Fruit fly (Drosophila melanogaster) whole organism, embryonic: Measurements from ENCODE around the gene CG31882.

Experiments used
- Abd-B ChIP-seq: fragments of 200-800 bp; sonication (Bioruptor generic); optimal IDR thresholded peaks from 2 replicates; lab custom pipeline; 2018; ENCODE audit warnings: missing biosample characterization, mild to moderate bottlenecking, missing genetic modification characterization, moderate library complexity
- CG10462 ChIP-seq: fragments of 200-800 bp; sonication (Bioruptor generic); optimal IDR thresholded peaks from 2 replicates; lab custom pipeline; 2016; ENCODE audit warnings: missing biosample characterization, missing genetic modification characterization
- CG12155 ChIP-seq: fragments of 200-800 bp; sonication (Bioruptor generic); optimal IDR thresholded peaks from 3 replicates; lab custom pipeline; 2016; ENCODE audit warnings: missing biosample characterization, missing genetic modification characterization
- CG12744 ChIP-seq: fragments of 200-800 bp; sonication (Bioruptor generic); optimal IDR thresholded peaks from 2 replicates; lab custom pipeline; 2016; ENCODE audit warnings: missing biosample characterization, missing genetic modification characterization
- CG13775 ChIP-seq: fragments of 200-800 bp; sonication (Bioruptor generic); optimal IDR thresholded peaks from 3 replicates; lab custom pipeline; 2017; ENCODE audit warnings: missing biosample characterization, mild to moderate bottlenecking, missing genetic modification characterization
- CG14965 ChIP-seq: fragments of 200-800 bp; sonication (Bioruptor generic); optimal IDR thresholded peaks from 2 replicates; lab custom pipeline; 2016; ENCODE audit warnings: missing biosample characterization, missing genetic modification characterization, borderline replicate concordance
- CG1647 ChIP-seq: fragments of 200-800 bp; sonication (Bioruptor generic); optimal IDR thresholded peaks from 3 replicates; lab custom pipeline; 2016; ENCODE audit warnings: missing biosample characterization, missing genetic modification characterization
- CG17385 ChIP-seq: fragments of 200-800 bp; sonication (Bioruptor generic); optimal IDR thresholded peaks from 3 replicates; lab custom pipeline; 2018; ENCODE audit warnings: missing biosample characterization, mild to moderate bottlenecking, missing genetic modification characterization
- CG17612 ChIP-seq: fragments of 200-800 bp; sonication (Bioruptor generic); IDR thresholded peaks from 2 replicates; pipeline ENCODE4 v1.3.6; 2022; ENCODE audit warnings: missing biosample characterization, missing genetic modification characterization
- CG17829 ChIP-seq: fragments of 200-800 bp; optimal IDR thresholded peaks from 2 replicates; lab custom pipeline; 2019; ENCODE audit warnings: missing biosample characterization, mild to moderate bottlenecking, missing genetic modification characterization, moderate library complexity
- CG2678 ChIP-seq: fragments of 200-800 bp; sonication (Bioruptor generic); optimal IDR thresholded peaks from 3 replicates; lab custom pipeline; 2019; ENCODE audit warnings: missing biosample characterization, mild to moderate bottlenecking, missing genetic modification characterization, moderate library complexity
- CG31441 ChIP-seq: fragments of 200-800 bp; sonication (Bioruptor generic); IDR thresholded peaks from 2 replicates; pipeline ENCODE4 v1.3.6; 2022; ENCODE audit warnings: missing biosample characterization, missing genetic modification characterization
- CG32772 ChIP-seq: fragments of 200-800 bp; sonication (Bioruptor generic); IDR thresholded peaks from 2 replicates; pipeline ENCODE4 v1.3.6; 2022; ENCODE audit warnings: missing biosample characterization, missing genetic modification characterization
- CG33557 ChIP-seq: fragments of 200-800 bp; sonication (Bioruptor generic); optimal IDR thresholded peaks from 2 replicates; lab custom pipeline; 2019; ENCODE audit warnings: missing biosample characterization, mild to moderate bottlenecking, missing genetic modification characterization, moderate library complexity
- CG4424 ChIP-seq: fragments of 200-800 bp; sonication (Bioruptor generic); optimal IDR thresholded peaks from 3 replicates; lab custom pipeline; 2016; ENCODE audit warnings: missing biosample characterization, missing genetic modification characterization
- CG4617 ChIP-seq: fragments of 200-800 bp; sonication (Bioruptor generic); optimal IDR thresholded peaks from 3 replicates; lab custom pipeline; 2016; ENCODE audit warnings: missing biosample characterization, missing genetic modification characterization, borderline replicate concordance
- CG5180 ChIP-seq: fragments of 200-800 bp; sonication (Bioruptor generic); optimal IDR thresholded peaks from 3 replicates; lab custom pipeline; 2017; ENCODE audit warnings: missing biosample characterization, missing genetic modification characterization, mild to moderate bottlenecking, moderate library complexity, missing genetic modification reagents
- CG6654 ChIP-seq: fragments of 200-800 bp; sonication (Bioruptor generic); optimal IDR thresholded peaks from 2 replicates; lab custom pipeline; 2017; ENCODE audit warnings: missing biosample characterization, mild to moderate bottlenecking, missing genetic modification characterization
- CG6683 ChIP-seq: fragments of 200-800 bp; sonication (Bioruptor generic); optimal IDR thresholded peaks from 2 replicates; lab custom pipeline; 2017; ENCODE audit warnings: missing biosample characterization, mild to moderate bottlenecking, missing genetic modification characterization, missing genetic modification reagents
- CG6791 ChIP-seq: fragments of 200-800 bp; sonication (Bioruptor generic); IDR thresholded peaks from 3 replicates; pipeline ENCODE4 v1.3.6; 2022; ENCODE audit warnings: missing biosample characterization, missing genetic modification characterization; ENCODE audit not compliant: partially characterized antibody
- CG7372 ChIP-seq: fragments of 200-800 bp; sonication (Bioruptor generic); IDR thresholded peaks from 2 replicates; pipeline ENCODE4 v1.3.6; 2022; ENCODE audit warnings: missing biosample characterization, missing genetic modification characterization
- Dip3 ChIP-seq: fragments of 200-800 bp; sonication (Bioruptor generic); optimal IDR thresholded peaks from 3 replicates; lab custom pipeline; 2016; ENCODE audit warnings: missing biosample characterization, missing genetic modification characterization
- Dref ChIP-seq: fragments of 200-800 bp; sonication (Bioruptor generic); IDR thresholded peaks from 2 replicates; pipeline ENCODE4 v1.3.6; 2022; ENCODE audit warnings: missing biosample characterization, missing genetic modification characterization
- Fer1 ChIP-seq: fragments of 200-800 bp; sonication (Bioruptor generic); optimal IDR thresholded peaks from 2 replicates; lab custom pipeline; 2017; ENCODE audit warnings: missing biosample characterization, mild to moderate bottlenecking, missing genetic modification characterization
- Max ChIP-seq: fragments of 200-800 bp; sonication (Bioruptor generic); optimal IDR thresholded peaks from 2 replicates; lab custom pipeline; 2016; ENCODE audit warnings: missing biosample characterization, mild to moderate bottlenecking, missing genetic modification characterization
- Mrtf ChIP-seq: fragments of 200-800 bp; sonication (Bioruptor generic); IDR thresholded peaks from 3 replicates; pipeline ENCODE4 v1.3.6; 2022; ENCODE audit warnings: missing biosample characterization, missing genetic modification characterization
- Oaz ChIP-seq: fragments of 200-800 bp; sonication (Bioruptor generic); IDR thresholded peaks from 2 replicates; pipeline ENCODE4 v1.3.6; 2022; ENCODE audit warnings: missing biosample characterization, missing genetic modification characterization
- Optix ChIP-seq: fragments of 200-800 bp; sonication (Bioruptor generic); IDR thresholded peaks from 3 replicates; pipeline ENCODE4 v1.3.6; 2022; ENCODE audit warnings: missing biosample characterization, missing genetic modification characterization
- Ssrp ChIP-seq: fragments of 200-800 bp; sonication (Bioruptor generic); optimal IDR thresholded peaks from 2 replicates; lab custom pipeline; 2018; ENCODE audit warnings: missing biosample characterization, mild to moderate bottlenecking, missing genetic modification characterization, moderate library complexity
- ara ChIP-seq: fragments of 200-800 bp; sonication (Bioruptor generic); IDR thresholded peaks from 2 replicates; pipeline ENCODE4 v1.3.6; 2022; ENCODE audit warnings: missing biosample characterization, missing genetic modification characterization
- az2 ChIP-seq: fragments of 200-800 bp; sonication (Bioruptor generic); optimal IDR thresholded peaks from 3 replicates; lab custom pipeline; 2016; ENCODE audit warnings: missing biosample characterization, missing genetic modification characterization
- bab2 ChIP-seq: fragments of 200-800 bp; sonication (Bioruptor generic); optimal IDR thresholded peaks from 2 replicates; lab custom pipeline; 2016; ENCODE audit warnings: missing biosample characterization, missing genetic modification characterization
- bcd ChIP-seq: fragments of 200-800 bp; sonication (Bioruptor generic); optimal IDR thresholded peaks from 2 replicates; lab custom pipeline; 2017; ENCODE audit warnings: missing biosample characterization, mild to moderate bottlenecking, missing genetic modification characterization
- crc ChIP-seq: fragments of 200-800 bp; sonication (Bioruptor generic); optimal IDR thresholded peaks from 2 replicates; lab custom pipeline; 2016; ENCODE audit warnings: missing biosample characterization, missing genetic modification characterization
- croc ChIP-seq: fragments of 200-800 bp; sonication (Bioruptor generic); conservative IDR thresholded peaks from 3 replicates; pipeline ENCODE4 v1.3.6; 2022; ENCODE audit warnings: missing biosample characterization, missing genetic modification characterization
- da ChIP-seq: fragments of 200-800 bp; sonication (Bioruptor generic); optimal IDR thresholded peaks from 2 replicates; lab custom pipeline; 2016; ENCODE audit warnings: missing biosample characterization, missing genetic modification characterization
- dati ChIP-seq: fragments of 200-800 bp; sonication (Bioruptor generic); IDR thresholded peaks from 2 replicates; pipeline ENCODE4 v1.3.6; 2022; ENCODE audit warnings: missing biosample characterization, missing genetic modification characterization
- ems ChIP-seq: fragments of 200-800 bp; sonication (Bioruptor generic); optimal IDR thresholded peaks from 3 replicates; lab custom pipeline; 2016; ENCODE audit warnings: missing biosample characterization, missing genetic modification characterization
- fd96Cb ChIP-seq: fragments of 200-800 bp; sonication (Bioruptor generic); optimal IDR thresholded peaks from 2 replicates; lab custom pipeline; 2018; ENCODE audit warnings: missing biosample characterization, mild to moderate bottlenecking, missing genetic modification characterization, moderate library complexity
- hkb ChIP-seq, 2 experiments: fragments of 200-800 bp in 1 of 2; fragments of >200 bp in 1 of 2; sonication (Bioruptor generic) in 1 of 2; IDR thresholded peaks in 1 of 2; optimal IDR thresholded peaks in 1 of 2; 2 replicates each; pipeline versions ENCODE4 v1.3.6 to Lab custom; 2017 to 2022; ENCODE audit warnings: missing biosample characterization in 1 of 2, missing genetic modification characterization in 1 of 2
- kah ChIP-seq: fragments of 200-800 bp; sonication (Bioruptor generic); optimal IDR thresholded peaks from 2 replicates; lab custom pipeline; 2018; ENCODE audit warnings: missing biosample characterization, mild to moderate bottlenecking, missing genetic modification characterization
- nerfin-2 ChIP-seq: fragments of 200-800 bp; sonication (Bioruptor generic); IDR thresholded peaks from 2 replicates; pipeline ENCODE4 v1.3.6; 2022; ENCODE audit warnings: missing biosample characterization, missing genetic modification characterization; ENCODE audit not compliant: partially characterized antibody
- pho ChIP-seq: fragments of 200-800 bp; sonication (Bioruptor generic); optimal IDR thresholded peaks from 2 replicates; lab custom pipeline; 2016; ENCODE audit warnings: missing biosample characterization, missing genetic modification characterization
- pnt ChIP-seq: fragments of 200-800 bp; sonication (Bioruptor generic); optimal IDR thresholded peaks from 3 replicates; lab custom pipeline; 2016; ENCODE audit warnings: missing biosample characterization, missing genetic modification characterization
- scrt ChIP-seq: fragments of 200-800 bp; sonication (Bioruptor generic); optimal IDR thresholded peaks from 2 replicates; lab custom pipeline; 2018; ENCODE audit warnings: missing biosample characterization, mild to moderate bottlenecking, missing genetic modification characterization, moderate library complexity
- sisA ChIP-seq: fragments of 200-800 bp; sonication (Bioruptor generic); IDR thresholded peaks from 2 replicates; pipeline ENCODE4 v1.3.6; 2022; ENCODE audit warnings: missing biosample characterization, missing genetic modification characterization
- so ChIP-seq: fragments of 200-800 bp; sonication (Bioruptor generic); IDR thresholded peaks from 3 replicates; pipeline ENCODE4 v1.3.6; 2022; ENCODE audit warnings: missing biosample characterization, missing genetic modification characterization
- tup ChIP-seq: fragments of 200-800 bp; sonication (Bioruptor generic); optimal IDR thresholded peaks from 2 replicates; lab custom pipeline; 2016; ENCODE audit warnings: missing biosample characterization, mild to moderate bottlenecking, missing genetic modification characterization, moderate library complexity
- unc-4 ChIP-seq: fragments of 200-800 bp; sonication (Bioruptor generic); IDR thresholded peaks from 2 replicates; pipeline ENCODE4 v1.3.6; 2022; ENCODE audit warnings: missing biosample characterization, missing genetic modification characterization; ENCODE audit not compliant: partially characterized antibody
- usp ChIP-seq: fragments of >200 bp; optimal IDR thresholded peaks from 2 replicates; lab custom pipeline; 2017; ENCODE audit warnings: missing biosample characterization, missing genetic modification characterization

The CG31882 gene

DNA sequence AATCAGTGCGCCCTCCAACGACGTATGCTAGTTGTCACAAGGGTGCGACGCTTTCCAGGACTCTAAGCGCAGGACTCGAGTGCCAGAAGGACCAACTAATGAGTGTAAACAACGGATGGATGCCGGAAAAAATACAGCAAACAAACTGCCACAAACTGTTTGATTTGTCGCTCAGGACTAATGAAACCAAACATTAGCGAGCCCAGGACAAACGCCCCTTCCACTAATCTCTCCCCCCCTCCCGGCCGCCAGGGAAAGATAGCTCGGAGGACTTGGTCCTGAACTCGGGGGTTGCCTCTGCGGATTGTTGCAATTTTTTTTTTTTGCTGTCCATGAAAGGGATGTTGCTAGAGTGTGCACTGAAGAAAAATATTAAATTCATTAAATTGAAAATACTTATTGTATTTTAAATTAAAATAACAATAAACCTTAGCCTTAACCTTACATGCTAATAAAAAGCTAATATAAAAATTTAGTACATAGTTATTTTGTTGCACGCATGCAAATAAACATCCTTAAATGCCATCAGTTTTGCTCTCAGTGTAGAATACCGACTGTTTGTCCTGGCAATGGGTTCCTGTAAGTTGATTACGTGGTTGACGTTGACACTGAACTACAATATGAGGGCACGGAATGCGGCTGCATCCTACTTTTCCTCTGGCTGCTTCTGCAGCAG, 30.3 kb downstream of the CG31882 start (continued):
- TF ChIP-seq CG12744 (GFP tag; lab: Kevin White, UChicago) (no peak), CG32772 (GFP tag; lab: Robert Waterston, UW) (peak; percentile 42; the same call in 1 of the 2 replicates), Max (GFP tag; lab: Kevin White, UChicago) (no peak), CG13775 (peak; percentile 44), CG17612 (GFP tag; lab: Robert Waterston, UW) (no peak), CG10462 (GFP tag; lab: Kevin White, UChicago) (no peak), CG17829 (peak; percentile 80), unc-4 (GFP tag; lab: Robert Waterston, UW) (no peak), Ssrp (tag; lab: Kevin White, UChicago) (peak; percentile 56), hkb (optimal IDR thresholded peaks at IDR 0.05; lab: Kevin White, UChicago) (no peak), hkb (GFP tag; IDR thresholded peaks at IDR 0.05; lab: Robert Waterston, UW) (peak; percentile 37; the same call in 1 of the 2 replicates), Abd-B (GFP tag; lab: Kevin White, UChicago) (peak; percentile 5), CG31441 (peak; percentile 68; the same call in 1 of the 2 replicates), CG17385 (GFP tag; lab: Kevin White, UChicago) (no peak), croc (GFP tag; lab: Robert Waterston, UW) (peak; percentile 65), dati (GFP tag; lab: Robert Waterston, UW) (no peak), bab2 (GFP tag; lab: Kevin White, UChicago) (no peak), CG14965 (no peak), CG12155 (GFP tag; lab: Kevin White, UChicago) (no peak), Fer1 (GFP tag; lab: Kevin White, UChicago) (no peak), crc (GFP tag; lab: Kevin White, UChicago) (no peak), sisA (GFP tag; lab: Robert Waterston, UW) (peak; percentile 50), CG33557 (GFP tag; lab: Kevin White, UChicago) (peak; percentile 23), CG4424 (peak; percentile 38), Mrtf (GFP tag; lab: Robert Waterston, UW) (no peak), so (no peak), CG5180 (GFP tag; lab: Kevin White, UChicago) (no peak), CG2678 (peak; percentile 53), CG7372 (no peak), usp (GFP tag; lab: Kevin White, UChicago) (no peak), pnt (GFP tag; lab: Kevin White, UChicago) (no peak), kah (GFP tag; lab: Kevin White, UChicago) (no peak), fd96Cb (tag; lab: Kevin White, UChicago) (peak; percentile 52), Optix (no peak), Dip3 (GFP tag; lab: Kevin White, UChicago) (no peak), da (GFP tag; lab: Kevin White, UChicago) (no peak), CG6654 (GFP tag; lab: Kevin White, UChicago) (no peak), CG4617 (GFP tag; lab: Kevin White, UChicago) (no peak), CG1647 (GFP tag; lab: Kevin White, UChicago) (no peak), CG6791 (no peak), tup (GFP tag; lab: Kevin White, UChicago) (no peak), ems (no peak), pho (GFP tag; lab: Kevin White, UChicago) (no peak), Oaz (GFP tag; lab: Robert Waterston, UW) (no peak), ara (GFP tag; lab: Robert Waterston, UW) (peak; percentile 68), Dref (GFP tag; lab: Robert Waterston, UW) (no peak), CG6683 (GFP tag; lab: Kevin White, UChicago) (no peak), bcd (GFP tag; lab: Kevin White, UChicago) (no peak), nerfin-2 (GFP tag; lab: Robert Waterston, UW) (no peak), az2 (GFP tag; lab: Kevin White, UChicago) (peak; percentile 50), scrt (GFP tag; lab: Kevin White, UChicago) (no peak)
